Fruit fly (Drosophila melanogaster) whole organism, embryonic: ENCODE data around the gene ash1.

ENCODE experiments used
- CG10979 ChIP-seq: fragments of 200-800 bp; sonication (Bioruptor generic); optimal IDR thresholded peaks from 2 replicates; lab custom pipeline; 2018; ENCODE audit warnings: missing biosample characterization, mild to moderate bottlenecking, missing genetic modification characterization, moderate library complexity
- CG11456 ChIP-seq: fragments of 200-800 bp; sonication (Bioruptor generic); IDR thresholded peaks from 3 replicates; pipeline ENCODE4 v1.3.6; 2022; ENCODE audit warnings: missing biosample characterization, missing genetic modification characterization
- CG12942 ChIP-seq: fragments of 200-800 bp; sonication (Bioruptor generic); optimal IDR thresholded peaks from 3 replicates; lab custom pipeline; 2016; ENCODE audit warnings: missing biosample characterization, missing genetic modification characterization
- CG13624 ChIP-seq: fragments of 200-800 bp; sonication (Bioruptor generic); optimal IDR thresholded peaks from 2 replicates; lab custom pipeline; 2016; ENCODE audit warnings: missing biosample characterization, missing genetic modification characterization
- CG17328 ChIP-seq: fragments of 200-800 bp; sonication (Bioruptor generic); IDR thresholded peaks from 2 replicates; pipeline ENCODE4 v1.3.6; 2022; ENCODE audit warnings: missing biosample characterization, missing genetic modification characterization
- CG17612 ChIP-seq: fragments of 200-800 bp; sonication (Bioruptor generic); IDR thresholded peaks from 2 replicates; pipeline ENCODE4 v1.3.6; 2022; ENCODE audit warnings: missing biosample characterization, missing genetic modification characterization
- CG18262 ChIP-seq: fragments of 200-800 bp; optimal IDR thresholded peaks from 3 replicates; lab custom pipeline; 2019; ENCODE audit warnings: missing biosample characterization, mild to moderate bottlenecking, missing genetic modification characterization, moderate library complexity
- CG30403 ChIP-seq: fragments of 200-800 bp; sonication (Bioruptor generic); optimal IDR thresholded peaks from 3 replicates; lab custom pipeline; 2016; ENCODE audit warnings: missing biosample characterization, missing genetic modification characterization
- CG32532 ChIP-seq: fragments of 200-800 bp; sonication (Bioruptor generic); IDR thresholded peaks from 2 replicates; pipeline ENCODE4 v1.3.6; 2022; ENCODE audit warnings: missing biosample characterization, missing genetic modification characterization
- CG33213 ChIP-seq: fragments of 200-800 bp; sonication (Bioruptor generic); optimal IDR thresholded peaks from 3 replicates; lab custom pipeline; 2016; ENCODE audit warnings: missing biosample characterization, missing genetic modification characterization
- CG3847 ChIP-seq: fragments of 200-800 bp; sonication (Bioruptor generic); IDR thresholded peaks from 2 replicates; pipeline ENCODE4 v1.3.6; 2022; ENCODE audit warnings: missing biosample characterization, missing genetic modification characterization
- CG4282 ChIP-seq: fragments of 200-800 bp; sonication (Bioruptor generic); optimal IDR thresholded peaks from 2 replicates; lab custom pipeline; 2016; ENCODE audit warnings: missing biosample characterization, missing genetic modification characterization
- CG4404 ChIP-seq: fragments of 200-800 bp; sonication (Bioruptor generic); IDR thresholded peaks from 2 replicates; pipeline ENCODE4 v1.3.6; 2022; ENCODE audit warnings: missing biosample characterization, missing genetic modification characterization
- CG8290 ChIP-seq, 3 experiments: fragments of 200-800 bp; sonication (Bioruptor generic); optimal IDR thresholded peaks; 2 replicates each; lab custom pipeline; 2016 to 2019; ENCODE audit warnings: missing biosample characterization in 3 of 3, missing genetic modification characterization in 3 of 3, mild to moderate bottlenecking in 2 of 3, moderate library complexity in 1 of 3
- Chrac-16 ChIP-seq: fragments of 200-800 bp; sonication (Bioruptor generic); optimal IDR thresholded peaks from 3 replicates; lab custom pipeline; 2016; ENCODE audit warnings: missing biosample characterization, missing genetic modification characterization
- Doc2 ChIP-seq: fragments of 200-800 bp; sonication (Bioruptor generic); IDR thresholded peaks from 2 replicates; pipeline ENCODE4 v1.3.6; 2022; ENCODE audit warnings: missing biosample characterization, missing genetic modification characterization
- Drgx ChIP-seq: fragments of 200-800 bp; sonication (Bioruptor generic); IDR thresholded peaks from 2 replicates; pipeline ENCODE4 v1.3.6; 2022; ENCODE audit warnings: missing biosample characterization, missing genetic modification characterization
- E2f1 ChIP-seq: fragments of 200-800 bp; sonication (Bioruptor generic); IDR thresholded peaks from 2 replicates; pipeline ENCODE4 v1.3.6; 2022; ENCODE audit warnings: missing biosample characterization, missing genetic modification characterization
- E2f2 ChIP-seq: fragments of 200-800 bp; sonication (Bioruptor generic); IDR thresholded peaks from 2 replicates; pipeline ENCODE4 v1.3.6; 2022; ENCODE audit warnings: missing biosample characterization, missing genetic modification characterization
- HLH3B ChIP-seq: fragments of 200-800 bp; sonication (Bioruptor generic); IDR thresholded peaks from 2 replicates; pipeline ENCODE4 v1.3.6; 2022; ENCODE audit warnings: missing biosample characterization, missing genetic modification characterization
- Hey ChIP-seq: fragments of 200-800 bp; sonication (Bioruptor generic); optimal IDR thresholded peaks from 3 replicates; lab custom pipeline; 2018; ENCODE audit warnings: missing biosample characterization, mild to moderate bottlenecking, missing genetic modification characterization
- Oli ChIP-seq: fragments of 200-800 bp; sonication (Bioruptor generic); optimal IDR thresholded peaks from 2 replicates; lab custom pipeline; 2018; ENCODE audit warnings: missing biosample characterization, mild to moderate bottlenecking, missing genetic modification characterization, moderate library complexity
- Sin3A ChIP-seq: fragments of >200 bp; optimal IDR thresholded peaks from 2 replicates; lab custom pipeline; 2018
- Six4 ChIP-seq: fragments of 200-800 bp; sonication (Bioruptor generic); optimal IDR thresholded peaks from 2 replicates; lab custom pipeline; 2016; ENCODE audit warnings: missing biosample characterization, missing genetic modification characterization
- Stat92E ChIP-seq, 3 experiments: fragments of >200 bp in 2 of 3; fragments of 200-800 bp in 1 of 3; sonication (Bioruptor generic) in 1 of 3; optimal IDR thresholded peaks; 2 replicates each; lab custom pipeline; 2017 to 2019; ENCODE audit warnings: missing biosample characterization in 3 of 3, missing genetic modification characterization in 3 of 3, mild to moderate bottlenecking in 1 of 3, moderate library complexity in 1 of 3
- YL-1 ChIP-seq: fragments of 200-800 bp; sonication (Bioruptor generic); optimal IDR thresholded peaks from 3 replicates; lab custom pipeline; 2017; ENCODE audit warnings: missing biosample characterization, mild to moderate bottlenecking, missing genetic modification characterization
- ab ChIP-seq: fragments of 200-800 bp; sonication (Bioruptor generic); optimal IDR thresholded peaks from 2 replicates; lab custom pipeline; 2016; ENCODE audit warnings: missing biosample characterization, missing genetic modification characterization
- bbx ChIP-seq: fragments of 200-800 bp; sonication (Bioruptor generic); IDR thresholded peaks from 2 replicates; pipeline ENCODE4 v1.3.6; 2022; ENCODE audit warnings: missing biosample characterization, missing genetic modification characterization; ENCODE audit not compliant: partially characterized antibody
- cas ChIP-seq: fragments of 200-800 bp; sonication (Bioruptor generic); IDR thresholded peaks from 2 replicates; pipeline ENCODE4 v1.3.6; 2022; ENCODE audit warnings: missing biosample characterization, missing genetic modification characterization
- caup ChIP-seq: fragments of 200-800 bp; sonication (Bioruptor generic); optimal IDR thresholded peaks from 3 replicates; lab custom pipeline; 2017; ENCODE audit warnings: missing biosample characterization, mild to moderate bottlenecking, missing genetic modification characterization, moderate library complexity; ENCODE audit not compliant: severe bottlenecking
- chn ChIP-seq: fragments of 200-800 bp; sonication (Bioruptor generic); optimal IDR thresholded peaks from 2 replicates; lab custom pipeline; 2016; ENCODE audit warnings: missing biosample characterization, missing genetic modification characterization
- corto ChIP-seq: fragments of 200-800 bp; sonication (Bioruptor generic); optimal IDR thresholded peaks from 2 replicates; lab custom pipeline; 2016; ENCODE audit warnings: missing biosample characterization, mild to moderate bottlenecking, missing genetic modification characterization, moderate library complexity
- ewg ChIP-seq: fragments of 200-800 bp; sonication (Bioruptor generic); optimal IDR thresholded peaks from 3 replicates; lab custom pipeline; 2017; ENCODE audit warnings: mild to moderate bottlenecking, missing biosample characterization, missing genetic modification reagents, missing genetic modification characterization
- gro ChIP-seq: fragments of 200-800 bp; sonication (Bioruptor generic); optimal IDR thresholded peaks from 2 replicates; lab custom pipeline; 2016; ENCODE audit warnings: missing biosample characterization, missing genetic modification characterization
- hbn ChIP-seq: fragments of 200-800 bp; sonication (Bioruptor generic); IDR thresholded peaks from 2 replicates; pipeline ENCODE4 v1.3.6; 2022; ENCODE audit warnings: missing biosample characterization, missing genetic modification characterization; ENCODE audit not compliant: partially characterized antibody
- her ChIP-seq: fragments of 200-800 bp; sonication (Bioruptor generic); optimal IDR thresholded peaks from 2 replicates; lab custom pipeline; 2016; ENCODE audit warnings: missing biosample characterization, missing genetic modification characterization
- insv ChIP-seq, 2 experiments: fragments of 200-800 bp; sonication (Bioruptor generic); optimal IDR thresholded peaks; 3 replicates each; lab custom pipeline; 2016 to 2018; ENCODE audit warnings: missing biosample characterization in 2 of 2, missing genetic modification characterization in 2 of 2
- lab ChIP-seq: fragments of 200-800 bp; sonication (Bioruptor generic); optimal IDR thresholded peaks from 3 replicates; lab custom pipeline; 2017; ENCODE audit warnings: missing biosample characterization, missing genetic modification characterization, mild to moderate bottlenecking, moderate library complexity, missing genetic modification reagents
- lilli ChIP-seq: fragments of 200-800 bp; sonication (Bioruptor generic); optimal IDR thresholded peaks from 3 replicates; lab custom pipeline; 2016; ENCODE audit warnings: missing biosample characterization, missing genetic modification characterization
- mam ChIP-seq: fragments of 200-800 bp; sonication (Bioruptor generic); optimal IDR thresholded peaks from 3 replicates; lab custom pipeline; 2016; ENCODE audit warnings: missing biosample characterization, missing genetic modification characterization
- nau ChIP-seq: fragments of 200-800 bp; sonication (Bioruptor generic); optimal IDR thresholded peaks from 3 replicates; lab custom pipeline; 2017; ENCODE audit warnings: missing biosample characterization, mild to moderate bottlenecking, missing genetic modification characterization, missing genetic modification reagents
- nerfin-1 ChIP-seq: fragments of 200-800 bp; sonication (Bioruptor generic); optimal IDR thresholded peaks from 3 replicates; lab custom pipeline; 2019; ENCODE audit warnings: missing biosample characterization, mild to moderate bottlenecking, missing genetic modification characterization, moderate library complexity
- sens ChIP-seq: fragments of 200-800 bp; sonication (Bioruptor generic); peaks from one replicate; lab custom pipeline; 2016; ENCODE audit warnings: missing biosample characterization, missing genetic modification characterization
- sima ChIP-seq: fragments of 200-800 bp; sonication (Bioruptor generic); optimal IDR thresholded peaks from 2 replicates; lab custom pipeline; 2016; ENCODE audit warnings: missing biosample characterization, missing genetic modification characterization
- sisA ChIP-seq: fragments of 200-800 bp; sonication (Bioruptor generic); IDR thresholded peaks from 2 replicates; pipeline ENCODE4 v1.3.6; 2022; ENCODE audit warnings: missing biosample characterization, missing genetic modification characterization
- sr ChIP-seq: fragments of 200-800 bp; sonication (Bioruptor generic); IDR thresholded peaks from 3 replicates; pipeline ENCODE4 v1.3.6; 2022; ENCODE audit warnings: missing biosample characterization, missing genetic modification characterization
- stwl ChIP-seq: fragments of 200-800 bp; sonication (Bioruptor generic); optimal IDR thresholded peaks from 3 replicates; lab custom pipeline; 2018; ENCODE audit warnings: missing biosample characterization, mild to moderate bottlenecking, missing genetic modification characterization, moderate library complexity
- vnd ChIP-seq: fragments of 200-800 bp; sonication (Bioruptor generic); IDR thresholded peaks from 3 replicates; pipeline ENCODE4 v1.3.6; 2022; ENCODE audit warnings: missing biosample characterization, missing genetic modification characterization; ENCODE audit not compliant: partially characterized antibody
- zfh2 ChIP-seq: fragments of 200-800 bp; sonication (Bioruptor generic); optimal IDR thresholded peaks from 2 replicates; lab custom pipeline; 2016; ENCODE audit warnings: missing biosample characterization, missing genetic modification characterization

The ash1 gene

dm6 chr3L:19618072-19618958 is 19.8 kb upstream of the ash1 start, which contains the start of gene asf1 (continued):
- no peak for TF ChIP-seq CG17612 (GFP tag; lab: Robert Waterston, UW)
- TF ChIP-seq CG8290 (GFP tag; optimal IDR thresholded peaks at IDR 0.05; lab: Kevin White, UChicago): peak; percentile 21
- TF ChIP-seq CG8290 (tag; optimal IDR thresholded peaks at IDR 0.05; lab: Kevin White, UChicago): no peak
- peak; percentile 24; the same call in 1 of the 2 replicates for TF ChIP-seq HLH3B (GFP tag; lab: Robert Waterston, UW)
- peak; percentile 53 for TF ChIP-seq ewg (GFP tag; lab: Kevin White, UChicago)
- no peak for TF ChIP-seq lab (GFP tag; lab: Kevin White, UChicago)
- no peak for TF ChIP-seq sr (GFP tag; lab: Robert Waterston, UW)
- peak; percentile 27 for TF ChIP-seq CG33213 (GFP tag; lab: Kevin White, UChicago)
- peak; percentile 29 for TF ChIP-seq stwl
- peak; percentile 21 for TF ChIP-seq CG12942 (GFP tag; lab: Kevin White, UChicago)
- TF ChIP-seq caup (GFP tag; lab: Kevin White, UChicago): no peak
- TF ChIP-seq CG17328 (GFP tag; lab: Robert Waterston, UW): no peak
- peak; percentile 19 for TF ChIP-seq CG30403 (GFP tag; lab: Kevin White, UChicago)
- TF ChIP-seq nau: no peak
- TF ChIP-seq Doc2 (GFP tag; lab: Robert Waterston, UW): no peak
- peak; percentile 51; the same call in 1 of the 2 replicates for TF ChIP-seq E2f1 (GFP tag; lab: Robert Waterston, UW)
- peak; percentile 68 for TF ChIP-seq hbn (GFP tag; lab: Robert Waterston, UW)
- peak; percentile 6 for TF ChIP-seq CG18262 (tag; lab: Kevin White, UChicago)
- TF ChIP-seq sima (GFP tag; lab: Kevin White, UChicago): no peak
- TF ChIP-seq vnd (GFP tag; lab: Robert Waterston, UW): peak; percentile 72
- TF ChIP-seq CG10979: peak; percentile 19
- peak; percentile 92 to 98 for TF ChIP-seq insv (GFP tag; optimal IDR thresholded peaks at IDR 0.05; lab: Kevin White, UChicago)
- no peak for TF ChIP-seq CG4404 (GFP tag; lab: Robert Waterston, UW)
- TF ChIP-seq E2f2 (GFP tag; lab: Robert Waterston, UW): peak; percentile 65
- TF ChIP-seq YL-1 (GFP tag; lab: Kevin White, UChicago): peak; percentile 10
- no peak for TF ChIP-seq Oli
- TF ChIP-seq cas (GFP tag; lab: Robert Waterston, UW): no peak
- peak; percentile 10 for TF ChIP-seq corto (GFP tag; lab: Kevin White, UChicago)
- peak; percentile 29 for TF ChIP-seq mam (GFP tag; lab: Kevin White, UChicago)
- no peak for TF ChIP-seq Chrac-16
- no peak for TF ChIP-seq sisA (GFP tag; lab: Robert Waterston, UW)
- peak; percentile 10 for TF ChIP-seq her (GFP tag; lab: Kevin White, UChicago)
- TF ChIP-seq CG32532: 0 out of 2 replicates have a peak, but pooled peaks have one; percentile 17
- TF ChIP-seq CG11456 (GFP tag; lab: Robert Waterston, UW): 0 out of 3 replicates have a peak, but pooled peaks have one; percentile 30
- peak; percentile 51 for TF ChIP-seq Drgx (GFP tag; lab: Robert Waterston, UW)
- TF ChIP-seq CG3847 (GFP tag; lab: Robert Waterston, UW): no peak; the same call in 1 of the 2 replicates
- no peak for TF ChIP-seq Hey (tag; lab: Kevin White, UChicago)
- TF ChIP-seq lilli (GFP tag; lab: Kevin White, UChicago): peak; percentile 37
- TF ChIP-seq bbx: peak; percentile 76
- peak in 1 of 3 experiments; percentile 20 for TF ChIP-seq Stat92E (GFP tag; optimal IDR thresholded peaks at IDR 0.05; lab: Kevin White, UChicago)
- peak; percentile 86 for TF ChIP-seq nerfin-1 (tag; lab: Kevin White, UChicago)
- no peak for TF ChIP-seq ab
- peak; percentile 15 for TF ChIP-seq CG13624
- peak; percentile 6 for TF ChIP-seq chn (GFP tag; lab: Kevin White, UChicago)
- no peak for TF ChIP-seq gro
- peak; percentile 43 for TF ChIP-seq zfh2 (GFP tag; lab: Kevin White, UChicago)
- TF ChIP-seq Sin3A: peak; percentile 89
- TF ChIP-seq Six4 (GFP tag; lab: Kevin White, UChicago): no peak
- TF ChIP-seq sens (GFP tag; lab: Kevin White, UChicago): peak; percentile 77
- no peak for TF ChIP-seq CG4282 (GFP tag; lab: Kevin White, UChicago)
